Fruit fly (Drosophila melanogaster) whole organism, prepupa: Measurements from ENCODE around the gene Tg.

Source experiments
- Blimp-1 ChIP-seq: fragments of 200-800 bp; sonication (Bioruptor generic); optimal IDR thresholded peaks from 3 replicates; lab custom pipeline; 2017; ENCODE audit warnings: missing biosample characterization, missing genetic modification characterization, mild to moderate bottlenecking, moderate library complexity, missing genetic modification reagents
- CG10669 ChIP-seq: fragments of 200-800 bp; sonication (Bioruptor generic); optimal IDR thresholded peaks from 3 replicates; lab custom pipeline; 2018; ENCODE audit warnings: missing biosample characterization, mild to moderate bottlenecking, missing genetic modification characterization, moderate library complexity
- CG11294 ChIP-seq: fragments of 200-800 bp; sonication (Bioruptor generic); IDR thresholded peaks from 2 replicates; pipeline ENCODE4 v1.3.6; 2022; ENCODE audit warnings: missing biosample characterization, missing genetic modification characterization
- CG11762 ChIP-seq: fragments of 200-800 bp; sonication (Bioruptor generic); optimal IDR thresholded peaks from 3 replicates; lab custom pipeline; 2016; ENCODE audit warnings: missing biosample characterization, missing genetic modification characterization; ENCODE audit not compliant: insufficient read depth
- CG11902 ChIP-seq: fragments of 200-800 bp; sonication (Bioruptor generic); optimal IDR thresholded peaks from 3 replicates; lab custom pipeline; 2016; ENCODE audit warnings: missing biosample characterization, missing genetic modification characterization
- CG1621 ChIP-seq: fragments of 200-800 bp; sonication (Bioruptor generic); optimal IDR thresholded peaks from 3 replicates; lab custom pipeline; 2018; ENCODE audit warnings: missing biosample characterization, mild to moderate bottlenecking, missing genetic modification characterization
- CG16779 ChIP-seq: fragments of 200-800 bp; sonication (Bioruptor generic); optimal IDR thresholded peaks from 3 replicates; lab custom pipeline; 2017; ENCODE audit warnings: missing biosample characterization, mild to moderate bottlenecking, missing genetic modification characterization
- CG3032 ChIP-seq: fragments of 200-800 bp; optimal IDR thresholded peaks from 2 replicates; lab custom pipeline; 2019; ENCODE audit warnings: missing biosample characterization, mild to moderate bottlenecking, missing genetic modification characterization, moderate library complexity
- CG31627 ChIP-seq: fragments of 200-800 bp; sonication (Bioruptor generic); optimal IDR thresholded peaks from 3 replicates; lab custom pipeline; 2016; ENCODE audit warnings: missing biosample characterization, missing genetic modification characterization
- CG32006 ChIP-seq: fragments of 200-800 bp; sonication (Bioruptor generic); optimal IDR thresholded peaks from 3 replicates; lab custom pipeline; 2017; ENCODE audit warnings: missing biosample characterization, mild to moderate bottlenecking, missing genetic modification characterization
- CG34406 ChIP-seq: fragments of 200-800 bp; sonication (Bioruptor generic); optimal IDR thresholded peaks from 3 replicates; lab custom pipeline; 2016; ENCODE audit warnings: missing biosample characterization, missing genetic modification characterization
- CG3919 ChIP-seq: fragments of 200-800 bp; sonication (Bioruptor generic); optimal IDR thresholded peaks from 3 replicates; lab custom pipeline; 2016; ENCODE audit warnings: missing biosample characterization, missing genetic modification characterization
- CG4318 ChIP-seq: fragments of 200-800 bp; sonication (Bioruptor generic); optimal IDR thresholded peaks from 3 replicates; lab custom pipeline; 2017; ENCODE audit warnings: missing biosample characterization, mild to moderate bottlenecking, missing genetic modification characterization
- CG6163 ChIP-seq: fragments of 200-800 bp; sonication (Bioruptor generic); IDR thresholded peaks from 3 replicates; pipeline ENCODE4 v1.3.6; 2022; ENCODE audit warnings: missing biosample characterization, missing genetic modification characterization
- CG6276 ChIP-seq: fragments of 200-800 bp; sonication (Bioruptor generic); optimal IDR thresholded peaks from 2 replicates; lab custom pipeline; 2017; ENCODE audit warnings: missing biosample characterization, mild to moderate bottlenecking, missing genetic modification characterization
- CG6792 ChIP-seq: fragments of 200-800 bp; sonication (Bioruptor generic); optimal IDR thresholded peaks from 3 replicates; lab custom pipeline; 2016; ENCODE audit warnings: missing biosample characterization, missing genetic modification characterization
- CG7368 ChIP-seq: fragments of 200-800 bp; sonication (Bioruptor generic); optimal IDR thresholded peaks from 3 replicates; lab custom pipeline; 2016; ENCODE audit warnings: missing biosample characterization, missing genetic modification characterization
- CG8119 ChIP-seq: fragments of 200-800 bp; sonication (Bioruptor generic); IDR thresholded peaks from 3 replicates; pipeline ENCODE4 v1.3.6; 2022; ENCODE audit warnings: missing biosample characterization, missing genetic modification characterization
- CG8319 ChIP-seq: fragments of 200-800 bp; sonication (Bioruptor generic); optimal IDR thresholded peaks from 3 replicates; lab custom pipeline; 2016; ENCODE audit warnings: missing biosample characterization, missing genetic modification characterization
- CG8632 ChIP-seq: fragments of 200-800 bp; sonication (Bioruptor generic); optimal IDR thresholded peaks from 3 replicates; lab custom pipeline; 2016; ENCODE audit warnings: missing biosample characterization, missing genetic modification characterization
- CG9139 ChIP-seq: fragments of 200-800 bp; sonication (Bioruptor generic); optimal IDR thresholded peaks from 3 replicates; lab custom pipeline; 2017; ENCODE audit warnings: missing biosample characterization, mild to moderate bottlenecking, missing genetic modification characterization
- Eip75B ChIP-seq: fragments of 200-800 bp; sonication (Bioruptor generic); optimal IDR thresholded peaks from 3 replicates; lab custom pipeline; 2016; ENCODE audit warnings: missing biosample characterization, missing genetic modification characterization
- Eip78C ChIP-seq: fragments of 200-800 bp; sonication (Bioruptor generic); peaks from one replicate; lab custom pipeline; 2016; ENCODE audit warnings: missing biosample characterization, missing genetic modification characterization
- Eip93F ChIP-seq: fragments of 200-800 bp; sonication (Bioruptor generic); optimal IDR thresholded peaks from 2 replicates; lab custom pipeline; 2016; ENCODE audit warnings: missing biosample characterization, mild to moderate bottlenecking, missing genetic modification characterization
- Ets21C ChIP-seq: fragments of 200-800 bp; sonication (Bioruptor generic); optimal IDR thresholded peaks from 3 replicates; lab custom pipeline; 2016; ENCODE audit warnings: missing biosample characterization, missing genetic modification characterization
- Ets96B ChIP-seq: fragments of 200-800 bp; optimal IDR thresholded peaks from 2 replicates; lab custom pipeline; 2019; ENCODE audit warnings: missing biosample characterization, mild to moderate bottlenecking, missing genetic modification characterization, moderate library complexity
- Hr39 ChIP-seq: fragments of 200-800 bp; sonication (Bioruptor generic); optimal IDR thresholded peaks from 2 replicates; lab custom pipeline; 2016; ENCODE audit warnings: missing biosample characterization, missing genetic modification characterization
- Hr4 ChIP-seq: fragments of 200-800 bp; sonication (Bioruptor generic); optimal IDR thresholded peaks from 3 replicates; lab custom pipeline; 2016; ENCODE audit warnings: missing biosample characterization, missing genetic modification characterization
- Lpt ChIP-seq: fragments of 200-800 bp; sonication (Bioruptor generic); optimal IDR thresholded peaks from 3 replicates; lab custom pipeline; 2016; ENCODE audit warnings: missing biosample characterization, missing genetic modification characterization
- Met ChIP-seq: fragments of 200-800 bp; sonication (Bioruptor generic); optimal IDR thresholded peaks from 3 replicates; lab custom pipeline; 2016; ENCODE audit warnings: missing biosample characterization, missing genetic modification characterization
- OdsH ChIP-seq: fragments of 200-800 bp; sonication (Bioruptor generic); optimal IDR thresholded peaks from 3 replicates; lab custom pipeline; 2016; ENCODE audit warnings: missing biosample characterization, missing genetic modification characterization
- Smox ChIP-seq: fragments of 200-800 bp; sonication (Bioruptor generic); optimal IDR thresholded peaks from 3 replicates; lab custom pipeline; 2016; ENCODE audit warnings: missing biosample characterization, missing genetic modification characterization
- Sox15 ChIP-seq: fragments of 200-800 bp; sonication (Bioruptor generic); optimal IDR thresholded peaks from 3 replicates; lab custom pipeline; 2016; ENCODE audit warnings: missing biosample characterization, missing genetic modification characterization
- achi ChIP-seq: fragments of 200-800 bp; sonication (Bioruptor generic); optimal IDR thresholded peaks from 3 replicates; lab custom pipeline; 2016; ENCODE audit warnings: missing biosample characterization, missing genetic modification characterization
- cyc ChIP-seq: fragments of 200-800 bp; sonication (Bioruptor generic); optimal IDR thresholded peaks from 3 replicates; lab custom pipeline; 2016; ENCODE audit warnings: missing biosample characterization, missing genetic modification characterization
- dsx ChIP-seq: fragments of 200-800 bp; optimal IDR thresholded peaks from 3 replicates; lab custom pipeline; 2019; ENCODE audit warnings: missing biosample characterization, mild to moderate bottlenecking, missing genetic modification characterization, moderate library complexity; ENCODE audit not compliant: poor library complexity, severe bottlenecking
- eg ChIP-seq: fragments of 200-800 bp; sonication (Bioruptor generic); IDR thresholded peaks from 3 replicates; pipeline ENCODE4 v1.3.6; 2022; ENCODE audit warnings: missing biosample characterization, missing genetic modification characterization
- esn ChIP-seq: fragments of 200-800 bp; sonication (Bioruptor generic); optimal IDR thresholded peaks from 2 replicates; lab custom pipeline; 2016; ENCODE audit warnings: missing biosample characterization, mild to moderate bottlenecking, missing genetic modification characterization, moderate library complexity
- fd59A ChIP-seq: fragments of 200-800 bp; sonication (Bioruptor generic); optimal IDR thresholded peaks from 2 replicates; lab custom pipeline; 2017; ENCODE audit warnings: missing biosample characterization, mild to moderate bottlenecking, missing genetic modification characterization, missing genetic modification reagents
- fkh ChIP-seq: fragments of 200-800 bp; sonication (Bioruptor generic); optimal IDR thresholded peaks from 3 replicates; lab custom pipeline; 2017; ENCODE audit warnings: missing biosample characterization, mild to moderate bottlenecking, missing genetic modification characterization, moderate library complexity
- lz ChIP-seq: fragments of 200-800 bp; sonication (Bioruptor generic); optimal IDR thresholded peaks from 3 replicates; lab custom pipeline; 2016; ENCODE audit warnings: missing biosample characterization, missing genetic modification characterization
- net ChIP-seq: fragments of 200-800 bp; sonication (Bioruptor generic); optimal IDR thresholded peaks from 3 replicates; lab custom pipeline; 2016; ENCODE audit warnings: missing biosample characterization, missing genetic modification characterization
- pdm3 ChIP-seq: fragments of 200-800 bp; sonication (Bioruptor generic); optimal IDR thresholded peaks from 3 replicates; lab custom pipeline; 2016; ENCODE audit warnings: missing biosample characterization, missing genetic modification characterization
- salr ChIP-seq, 2 experiments: fragments of 200-800 bp; sonication (Bioruptor generic); optimal IDR thresholded peaks; 3 replicates each; lab custom pipeline; 2016 to 2018; ENCODE audit warnings: missing biosample characterization in 2 of 2, missing genetic modification characterization in 2 of 2, mild to moderate bottlenecking in 1 of 2
- spab ChIP-seq: fragments of 200-800 bp; sonication (Bioruptor generic); optimal IDR thresholded peaks from 2 replicates; lab custom pipeline; 2017; ENCODE audit warnings: missing biosample characterization, mild to moderate bottlenecking, missing genetic modification characterization, missing genetic modification reagents
- svp ChIP-seq: fragments of 200-800 bp; sonication (Bioruptor generic); peaks from one replicate; lab custom pipeline; 2016; ENCODE audit warnings: missing biosample characterization, missing genetic modification characterization
- topi ChIP-seq: fragments of 200-800 bp; sonication (Bioruptor generic); optimal IDR thresholded peaks from 3 replicates; lab custom pipeline; 2016; ENCODE audit warnings: missing biosample characterization, missing genetic modification characterization

Gene Tg

dm6 chr2L:7971423-7971822 is 39.8 kb upstream of the Tg start (continued):
- TF ChIP-seq CG11294 (GFP tag; lab: Robert Waterston, UW) (0 out of 2 replicates have a peak, but pooled peaks have one; percentile 13), fd59A (GFP tag; lab: Kevin White, UChicago) (peak; percentile 29), Hr4 (peak; percentile 59), CG7368 (GFP tag; lab: Kevin White, UChicago) (no peak), esn (peak; percentile 39), Eip93F (no peak), CG3919 (GFP tag; lab: Kevin White, UChicago) (peak; percentile 27), CG4318 (peak; percentile 25), eg (GFP tag; lab: Robert Waterston, UW) (peak; percentile 71; the same call in 2 of the 3 replicates), CG11762 (peak; percentile 42), CG8632 (GFP tag; lab: Kevin White, UChicago) (peak; percentile 35), CG34406 (GFP tag; lab: Kevin White, UChicago) (peak; percentile 9), lz (GFP tag; lab: Kevin White, UChicago) (peak; percentile 3), Blimp-1 (GFP tag; lab: Kevin White, UChicago) (no peak), CG8119 (GFP tag; lab: Robert Waterston, UW) (peak; percentile 89), Met (GFP tag; lab: Kevin White, UChicago) (peak; percentile 41), CG6792 (GFP tag; lab: Kevin White, UChicago) (peak; percentile 29), Hr39 (GFP tag; lab: Kevin White, UChicago) (peak; percentile 12), Eip78C (peak; percentile 84), CG6163 (GFP tag; lab: Robert Waterston, UW) (peak; percentile 80), CG3032 (peak; percentile 7), CG32006 (peak; percentile 65), svp (GFP tag; lab: Kevin White, UChicago) (peak; percentile 60), topi (GFP tag; lab: Kevin White, UChicago) (peak; percentile 2), Lpt (GFP tag; lab: Kevin White, UChicago) (peak; percentile 27), Sox15 (GFP tag; lab: Kevin White, UChicago) (no peak)
- TF ChIP-seq, all 60 proteins: peak for 34

DNA sequence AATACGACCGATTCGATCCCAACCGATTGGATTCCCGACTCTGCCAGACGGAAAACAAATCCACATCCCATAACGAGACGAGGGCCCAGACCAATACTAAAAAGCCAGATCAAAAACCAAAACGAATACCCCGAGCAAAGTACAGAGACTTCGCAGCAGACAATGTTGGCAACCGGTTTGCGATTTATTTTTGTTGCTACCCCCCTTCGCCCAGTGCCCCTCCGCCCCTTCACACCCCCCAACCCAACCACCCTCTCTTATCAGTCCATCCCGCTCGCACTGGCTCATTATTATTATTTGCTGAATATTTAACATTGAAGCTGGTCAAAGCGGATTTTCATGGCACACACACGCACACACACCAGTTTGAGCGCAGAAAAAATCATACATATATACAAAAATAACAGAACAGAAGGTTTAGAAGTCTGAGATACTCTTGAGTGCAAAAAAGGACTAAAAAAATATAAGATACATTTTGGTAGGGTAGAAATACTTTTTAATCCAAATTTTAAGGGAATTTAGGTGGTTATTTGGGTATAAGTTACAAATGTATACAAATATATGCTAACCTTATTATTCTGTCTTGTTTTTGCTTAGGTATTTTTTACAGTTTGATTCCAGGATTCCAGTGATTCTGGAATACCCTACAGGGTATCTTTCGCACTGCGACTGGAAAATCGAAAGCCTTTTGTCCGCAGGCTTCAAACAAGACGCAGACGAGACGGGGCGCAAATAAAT is 37.6 kb upstream of the Tg start:
- TF ChIP-seq achi (GFP tag; lab: Kevin White, UChicago): peak; percentile 54
- peak; percentile 15 for TF ChIP-seq CG11762
- peak; percentile 21 for TF ChIP-seq net (GFP tag; lab: Kevin White, UChicago)
- peak; percentile 78 for TF ChIP-seq CG31627 (GFP tag; lab: Kevin White, UChicago)
- TF ChIP-seq dsx (GFP tag; lab: Kevin White, UChicago): peak; percentile 100
- peak; percentile 67 for TF ChIP-seq CG6792 (GFP tag; lab: Kevin White, UChicago)
- peak; percentile 80 for TF ChIP-seq lz (GFP tag; lab: Kevin White, UChicago)
- TF ChIP-seq Eip78C: peak; percentile 92
- peak; percentile 40 for TF ChIP-seq fkh (GFP tag; lab: Kevin White, UChicago)
- peak; percentile 72 for TF ChIP-seq CG34406 (GFP tag; lab: Kevin White, UChicago)
- TF ChIP-seq Smox (GFP tag; lab: Kevin White, UChicago): peak; percentile 69
- peak; percentile 43 for TF ChIP-seq Hr4
- no peak for TF ChIP-seq CG16779
- peak; percentile 65 for TF ChIP-seq pdm3 (GFP tag; lab: Kevin White, UChicago)
- peak; percentile 55 for TF ChIP-seq cyc (GFP tag; lab: Kevin White, UChicago)
- peak; percentile 42 for TF ChIP-seq fd59A (GFP tag; lab: Kevin White, UChicago)
- TF ChIP-seq CG8319 (GFP tag; lab: Kevin White, UChicago): peak; percentile 22
- no peak for TF ChIP-seq CG11294 (GFP tag; lab: Robert Waterston, UW)
- TF ChIP-seq Ets21C (GFP tag; lab: Kevin White, UChicago): peak; percentile 69
- peak; percentile 23 for TF ChIP-seq Lpt (GFP tag; lab: Kevin White, UChicago)
- TF ChIP-seq Ets96B: peak; percentile 39
- TF ChIP-seq Eip75B: peak; percentile 65
- 0 out of 3 replicates have a peak, but pooled peaks have one; percentile 24 for TF ChIP-seq eg (GFP tag; lab: Robert Waterston, UW)
- peak; percentile 45 for TF ChIP-seq CG10669
- no peak for TF ChIP-seq CG4318
- peak; percentile 39 for TF ChIP-seq CG6163 (GFP tag; lab: Robert Waterston, UW)
- peak; percentile 7 for TF ChIP-seq CG1621
- peak; percentile 48 for TF ChIP-seq CG11902 (GFP tag; lab: Kevin White, UChicago)
- TF ChIP-seq Eip93F: peak; percentile 37
- peak; percentile 5 for TF ChIP-seq CG9139
- TF ChIP-seq CG6276 (GFP tag; lab: Kevin White, UChicago): no peak
- peak; percentile 61 for TF ChIP-seq topi (GFP tag; lab: Kevin White, UChicago)
- peak; percentile 3 to 68 for TF ChIP-seq salr (GFP tag; optimal IDR thresholded peaks at IDR 0.05; lab: Kevin White, UChicago)
- peak; percentile 61 for TF ChIP-seq OdsH (GFP tag; lab: Kevin White, UChicago)
- TF ChIP-seq spab (GFP tag; lab: Kevin White, UChicago): peak; percentile 43
